Worm (Caenorhabditis elegans) whole organism, L4/young adult: ENCODE measurements around the gene dnpp-1.

Experiments used
- W03F9.2 ChIP-seq: fragments of 150-350 bp; optimal IDR thresholded peaks from 2 replicates; lab custom pipeline; 2014; ENCODE audit warnings: missing biosample characterization, missing genetic modification characterization
- dao-5 ChIP-seq: sonication (generic microtip); optimal IDR thresholded peaks from 2 replicates; lab custom pipeline; 2016; ENCODE audit warnings: missing genotype, missing genetic modification characterization, moderate library complexity, missing compliant biosample characterization
- him-1 ChIP-seq: sonication (generic microtip); optimal IDR thresholded peaks from 2 replicates; lab custom pipeline; 2016; ENCODE audit warnings: missing genotype, missing genetic modification reagents, missing genetic modification characterization, missing compliant biosample characterization

dnpp-1 gene

DNA sequence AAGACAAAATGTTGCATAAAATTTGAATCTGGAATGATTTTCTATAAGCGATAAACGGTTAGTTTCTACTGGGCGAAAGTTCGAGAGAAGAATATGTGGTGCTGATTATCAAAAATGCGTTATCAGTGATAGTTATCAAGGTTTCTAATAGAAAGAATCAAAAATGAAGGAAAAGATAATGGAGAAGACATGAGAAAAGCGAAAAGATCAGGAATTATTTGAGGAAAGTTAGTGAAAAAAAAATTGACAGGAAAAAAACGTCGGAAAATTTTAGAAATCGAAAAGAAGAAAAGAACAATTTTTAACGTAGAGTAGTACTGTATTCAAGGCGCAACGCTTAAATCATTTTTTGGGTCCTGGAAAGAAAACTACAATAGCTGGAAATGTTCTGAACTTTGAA lies at the start of gene dnpp-1:
dnpp-1 (minus strand) TSS at position 30 of the 400 bp plus-strand sequence.
- TF ChIP-seq W03F9.2: peak; percentile 16
- no peak for TF ChIP-seq dao-5
- TF ChIP-seq him-1 (tag; lab: Kevin White, UChicago): no peak

DNA sequence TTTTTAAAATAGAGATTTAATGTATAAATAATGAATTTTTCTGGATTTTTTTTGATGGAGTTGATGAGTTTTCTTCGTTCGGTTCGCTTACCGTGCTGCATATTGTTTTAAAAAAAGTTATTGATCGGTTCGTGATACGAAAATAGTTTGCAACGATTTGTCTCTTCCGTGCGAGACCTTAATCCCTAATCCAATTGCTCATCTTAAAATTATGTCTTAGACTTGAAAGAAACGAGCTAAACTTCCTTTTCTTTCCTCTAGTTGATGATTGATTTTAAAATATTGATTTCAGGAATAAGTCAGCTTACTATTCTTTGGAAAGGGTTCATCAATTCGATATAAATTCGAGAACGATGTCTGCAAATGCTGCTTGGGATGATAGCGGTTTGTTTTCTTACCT lies 44.8 kb upstream of the dnpp-1 start, which contains the start of gene C28H8.3:
C28H8.3 (plus strand) TSS at position 293 of the 400 bp plus-strand sequence.
- TF ChIP-seq him-1 (tag; lab: Kevin White, UChicago) (no peak), W03F9.2 (no peak), dao-5 (no peak)

DNA sequence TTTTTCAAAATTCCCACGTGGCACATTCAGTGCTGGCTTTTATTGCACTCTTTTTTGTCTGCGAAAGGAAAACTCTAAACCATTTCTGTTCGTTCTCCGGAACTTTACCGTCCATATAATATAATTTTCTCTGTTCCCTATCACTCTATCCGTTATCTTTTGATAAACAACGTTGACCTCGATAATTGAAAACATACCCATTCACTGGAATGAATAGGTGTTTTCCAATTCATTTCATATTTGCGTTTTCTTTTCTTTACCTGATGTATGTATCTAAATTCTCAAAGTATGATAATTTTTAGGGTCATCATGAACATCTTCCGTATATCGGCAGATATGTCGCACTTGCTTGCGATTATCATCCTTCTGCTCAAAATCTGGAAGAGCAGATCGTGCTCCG lies 43.1 kb upstream of the dnpp-1 start, which contains the start of gene erd-2.2:
erd-2.2 (plus strand) TSS at position 301 of the 400 bp plus-strand sequence.
- TF ChIP-seq W03F9.2 (no peak), dao-5 (no peak), him-1 (tag; lab: Kevin White, UChicago) (no peak)

DNA sequence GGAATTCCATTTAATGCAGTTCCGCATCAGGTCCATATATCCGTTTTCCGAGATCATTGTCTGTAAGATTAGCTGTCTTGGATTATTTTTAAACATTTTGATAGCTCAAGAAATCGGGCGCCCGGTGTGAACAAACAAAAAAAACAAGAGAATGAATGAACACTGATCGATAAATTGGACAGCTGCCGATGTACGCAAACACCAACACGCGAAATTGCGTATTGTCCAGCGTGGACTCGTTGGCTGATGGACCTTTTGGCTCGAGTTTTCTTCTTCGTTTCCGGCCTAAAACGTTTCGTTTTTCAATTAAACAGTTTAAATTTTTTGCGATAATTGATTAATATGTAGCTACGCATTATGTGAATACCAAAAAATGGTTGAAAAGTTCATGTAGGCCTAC lies 42.5 kb upstream of the dnpp-1 start, which contains the start of gene dpff-1:
dpff-1 (minus strand) TSS at position 288 of the 400 bp plus-strand sequence.
- TF ChIP-seq him-1 (tag; lab: Kevin White, UChicago) (no peak), dao-5 (no peak), W03F9.2 (no peak)

DNA sequence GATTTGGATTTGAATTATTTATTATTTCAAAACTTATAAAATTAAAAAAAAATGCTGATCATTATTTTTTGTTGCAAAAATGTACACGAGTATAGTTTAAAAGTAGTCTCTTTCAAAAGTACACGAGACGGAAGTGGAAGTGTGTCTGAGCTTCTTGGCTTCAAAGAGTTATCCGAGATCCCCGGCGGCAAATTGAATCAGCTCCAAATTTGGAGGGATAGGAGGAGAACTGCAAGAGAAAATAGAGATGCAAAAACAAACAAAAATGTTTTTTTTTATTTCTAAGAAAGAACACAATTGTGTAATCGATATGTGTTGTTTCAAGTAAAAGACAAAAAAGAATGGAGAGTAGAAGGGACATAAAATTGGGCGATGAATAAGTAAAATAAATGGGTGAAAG lies 39.0 kb upstream of the dnpp-1 start:
- TF ChIP-seq him-1 (tag; lab: Kevin White, UChicago): no peak
- TF ChIP-seq W03F9.2: no peak
- TF ChIP-seq dao-5: no peak

DNA sequence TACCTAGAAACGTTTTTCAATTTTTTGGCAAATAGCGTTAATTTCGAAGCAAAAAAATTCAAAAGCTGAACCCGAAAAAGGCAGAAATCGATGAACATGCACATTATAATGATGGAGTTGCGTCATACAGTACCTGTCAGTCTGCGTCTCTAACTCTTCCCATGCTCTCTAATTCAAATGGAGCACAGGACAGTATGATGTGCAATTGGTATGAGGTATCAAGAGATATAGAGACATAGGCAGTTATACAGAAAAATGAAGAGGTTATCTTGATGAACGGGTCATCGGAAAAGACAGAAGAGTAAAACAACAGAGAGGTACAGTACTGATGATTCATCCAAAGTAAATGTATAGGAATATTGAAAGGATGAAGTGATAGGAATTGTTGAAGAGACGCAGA lies 37.1 kb upstream of the dnpp-1 start:
- TF ChIP-seq him-1 (tag; lab: Kevin White, UChicago) (no peak), dao-5 (no peak)

DNA sequence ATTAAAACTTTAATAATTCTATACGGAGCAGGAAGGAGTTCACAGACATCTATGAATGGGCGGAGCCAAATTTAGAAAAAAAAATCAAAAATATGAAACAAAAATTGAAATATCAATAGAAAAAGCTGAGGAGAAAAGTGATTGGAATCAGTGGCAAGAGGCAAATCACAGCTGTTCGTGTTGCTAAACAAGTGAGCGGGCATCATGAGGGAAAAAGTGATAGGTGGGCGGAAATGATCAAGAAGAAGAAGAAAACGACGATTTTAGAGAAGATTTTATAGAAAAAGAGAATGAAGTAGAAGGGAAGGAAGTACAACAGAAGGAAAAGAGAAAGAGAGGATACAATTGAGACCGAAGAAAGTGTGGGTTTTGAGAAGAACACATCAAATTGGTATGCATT lies 35.0 kb upstream of the dnpp-1 start:
- TF ChIP-seq him-1 (tag; lab: Kevin White, UChicago) (no peak), W03F9.2 (no peak), dao-5 (no peak)

DNA sequence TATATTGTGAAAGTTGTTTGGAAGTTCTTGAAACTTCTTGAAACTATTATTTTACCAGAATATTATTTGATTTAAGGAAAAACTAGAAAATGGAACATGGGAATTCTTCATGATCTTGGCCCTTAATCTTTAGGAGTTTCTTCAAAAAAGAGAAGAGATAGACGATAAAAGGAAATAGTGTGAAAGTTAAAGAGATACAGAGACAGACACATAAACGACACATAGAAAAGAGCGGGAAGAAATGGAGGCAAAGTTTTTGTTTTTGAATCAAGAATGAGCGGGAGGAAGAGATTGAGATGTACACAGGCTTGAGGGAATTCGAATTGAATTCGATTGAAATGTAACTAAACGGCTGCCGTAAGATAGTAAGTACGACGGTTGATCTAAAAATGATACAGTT lies 33.9 kb upstream of the dnpp-1 start:
- no peak for TF ChIP-seq W03F9.2
- TF ChIP-seq dao-5: no peak
- TF ChIP-seq him-1 (tag; lab: Kevin White, UChicago): no peak

DNA sequence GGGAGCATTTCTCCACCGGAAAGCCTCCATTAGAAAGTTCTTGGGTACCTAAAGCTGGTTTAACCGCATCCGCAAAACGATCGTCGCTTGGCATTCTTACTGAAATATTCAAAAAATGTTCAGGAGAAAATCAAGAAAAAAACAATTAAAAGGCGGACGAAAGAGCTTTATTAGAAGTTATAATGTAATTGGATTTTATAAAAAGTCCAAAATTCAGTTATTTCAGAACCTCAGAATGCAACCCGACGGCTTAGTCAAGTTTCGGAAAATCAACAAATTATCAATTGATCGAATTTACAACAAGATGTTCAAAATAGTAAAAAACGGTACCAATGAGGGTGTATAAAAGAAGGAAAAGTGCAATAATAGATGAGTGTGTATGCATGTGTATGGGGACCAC lies 32.3 kb upstream of the dnpp-1 start, which contains the start of gene pxl-1:
pxl-1 (minus strand) TSS at position 101 of the 400 bp plus-strand sequence.
- no peak for TF ChIP-seq dao-5
- TF ChIP-seq him-1 (tag; lab: Kevin White, UChicago): no peak
- TF ChIP-seq W03F9.2: no peak

DNA sequence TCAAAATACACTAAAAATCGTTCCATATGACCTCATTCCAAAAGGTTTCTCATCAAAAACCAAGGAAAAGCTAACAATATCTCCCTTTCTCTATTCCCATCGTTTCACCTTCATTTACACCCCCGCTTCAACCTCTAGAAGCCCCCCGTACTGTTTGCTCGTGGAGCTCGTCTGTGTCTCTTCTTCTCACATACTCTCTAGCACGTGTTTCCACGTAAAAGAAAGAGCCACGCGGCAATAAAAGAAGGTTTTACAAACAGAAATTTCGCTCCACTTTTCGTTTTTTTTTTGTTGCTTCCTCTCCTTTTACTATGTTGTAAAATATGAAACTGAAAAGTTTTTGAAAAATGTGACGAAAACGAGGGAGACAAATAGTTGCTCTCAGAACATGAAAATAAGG lies 29.3 kb upstream of the dnpp-1 start:
- no peak for TF ChIP-seq dao-5
- TF ChIP-seq him-1 (tag; lab: Kevin White, UChicago): no peak
- TF ChIP-seq W03F9.2: no peak

DNA sequence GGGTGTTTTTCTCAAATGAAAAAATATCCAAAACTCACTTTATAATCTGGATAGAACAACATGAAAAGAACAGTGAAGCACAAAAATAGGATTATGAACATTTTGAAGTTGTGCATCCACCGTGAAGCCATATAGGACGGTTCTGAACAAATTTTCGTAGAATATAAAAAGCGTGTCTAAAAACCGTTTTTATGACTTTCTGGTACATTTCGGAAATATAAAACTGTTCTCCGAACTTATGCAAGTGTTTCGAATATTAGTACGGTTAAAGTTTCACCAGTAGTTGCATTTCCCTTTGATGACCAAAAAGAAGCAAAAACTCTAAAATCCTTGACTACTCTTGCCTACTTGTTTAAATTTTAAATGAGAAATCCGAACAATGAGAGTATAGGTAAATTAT lies 25.1 kb upstream of the dnpp-1 start, which contains the start of gene C28H8.8:
C28H8.8 (minus strand) TSS at position 101 of the 400 bp plus-strand sequence.
- TF ChIP-seq W03F9.2 (no peak), dao-5 (no peak), him-1 (tag; lab: Kevin White, UChicago) (no peak)

DNA sequence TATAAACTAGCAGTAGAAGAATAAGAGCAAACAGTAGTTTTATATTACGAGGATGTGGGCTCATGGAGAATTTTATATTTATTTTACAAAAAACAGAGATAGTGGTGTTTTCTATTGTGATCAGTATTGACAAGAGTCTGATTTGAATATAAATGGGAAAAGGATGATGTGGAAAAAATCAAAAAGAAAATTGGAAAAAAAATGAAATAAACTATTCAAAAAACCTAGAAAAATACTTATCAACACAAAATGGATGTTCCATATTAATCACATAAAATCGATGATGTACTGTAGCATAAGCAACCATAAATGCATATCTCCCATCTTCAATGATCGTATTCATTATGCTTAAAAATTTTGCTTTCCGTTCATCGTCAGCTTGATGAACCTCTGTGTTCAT lies 23.3 kb upstream of the dnpp-1 start, which contains the start of gene C28H8.7:
C28H8.7 (minus strand) TSS at position 101 of the 400 bp plus-strand sequence.
- TF ChIP-seq dao-5: no peak
- TF ChIP-seq W03F9.2: no peak
- TF ChIP-seq him-1 (tag; lab: Kevin White, UChicago): no peak

DNA sequence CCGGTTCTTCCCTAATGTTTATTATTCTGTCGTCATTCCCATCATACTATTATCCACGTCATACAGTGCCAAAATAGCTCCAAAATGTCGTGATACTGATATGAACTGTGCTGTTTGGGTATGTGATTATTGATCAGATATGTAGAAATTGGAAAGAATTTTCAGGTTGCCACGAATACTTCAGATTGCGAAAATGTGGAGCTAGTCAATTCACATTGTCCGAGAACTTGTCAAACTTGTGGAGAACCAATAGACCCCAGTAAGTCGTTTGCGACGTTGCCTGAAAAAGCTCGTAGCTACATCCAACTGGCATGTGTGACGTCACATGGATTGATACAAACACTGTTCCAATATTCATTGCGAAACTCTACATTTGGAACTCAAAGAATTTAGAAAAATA lies 20.9 kb upstream of the dnpp-1 start:
- no peak for TF ChIP-seq W03F9.2
- no peak for TF ChIP-seq him-1 (tag; lab: Kevin White, UChicago)
- no peak for TF ChIP-seq dao-5

DNA sequence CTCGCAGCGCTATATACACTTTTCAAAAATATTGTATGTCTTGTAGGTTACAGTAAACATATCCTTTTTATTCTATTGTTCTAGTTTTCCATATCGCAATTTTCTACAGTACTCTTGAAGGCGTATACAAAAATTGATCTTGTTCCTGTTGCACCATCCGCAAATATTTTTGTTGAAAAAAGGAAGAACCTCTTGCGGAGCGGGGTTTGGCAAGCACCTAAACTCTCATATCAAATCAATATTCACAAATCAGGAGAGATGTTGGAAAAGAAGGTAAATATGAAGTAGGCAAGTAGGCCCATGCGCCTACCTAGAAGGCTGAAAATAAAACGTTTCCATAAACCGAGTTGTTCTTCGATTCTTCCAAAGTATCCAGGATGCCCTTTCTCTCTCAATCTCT lies 20.4 kb upstream of the dnpp-1 start, which contains the start of gene C28H8.5:
C28H8.5 (plus strand) TSS at position 301 of the 400 bp plus-strand sequence.
- no peak for TF ChIP-seq dao-5
- no peak for TF ChIP-seq W03F9.2
- TF ChIP-seq him-1 (tag; lab: Kevin White, UChicago): no peak

DNA sequence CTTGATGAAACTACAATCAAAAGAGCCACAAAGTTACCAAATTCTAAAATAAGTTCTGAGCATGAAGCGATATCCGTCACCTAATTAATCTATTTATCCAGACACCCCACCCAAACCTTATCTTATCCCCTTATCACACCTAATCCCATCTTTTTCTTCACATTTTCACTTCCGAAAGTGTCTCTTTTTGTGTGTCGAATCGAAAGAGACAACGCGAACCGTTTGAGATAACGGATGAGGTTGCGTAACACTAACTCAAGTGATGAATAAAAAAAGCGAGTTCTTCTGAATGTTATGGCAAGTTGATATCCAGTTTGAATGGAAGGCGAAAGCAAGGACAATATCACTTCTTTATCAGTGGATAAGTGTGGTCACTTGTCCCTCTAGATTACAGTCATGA lies 19.9 kb upstream of the dnpp-1 start:
- no peak for TF ChIP-seq him-1 (tag; lab: Kevin White, UChicago)
- no peak for TF ChIP-seq W03F9.2
- TF ChIP-seq dao-5: no peak

DNA sequence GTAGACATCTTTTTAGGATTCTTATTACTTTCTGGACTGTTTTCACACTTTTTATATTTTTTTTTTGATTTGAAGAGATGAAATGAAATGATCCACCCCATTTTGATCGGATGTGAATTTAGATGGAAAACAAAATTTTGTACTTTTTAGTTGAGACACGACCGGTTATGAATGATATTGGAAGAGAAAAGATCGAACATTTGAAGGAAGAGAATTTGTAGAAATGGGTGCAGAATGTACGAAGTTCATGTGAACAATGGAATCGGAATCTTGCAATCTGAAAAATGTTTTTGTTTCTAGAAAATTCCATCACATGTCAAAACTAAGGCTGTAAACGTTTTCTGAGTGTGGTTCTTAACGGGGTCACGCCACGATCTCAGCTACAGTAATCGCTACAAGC lies 19.2 kb upstream of the dnpp-1 start, which contains the start of gene F01F1.14:
F01F1.14 (minus strand) TSS at position 101 of the 400 bp plus-strand sequence.
- TF ChIP-seq him-1 (tag; lab: Kevin White, UChicago): no peak
- no peak for TF ChIP-seq dao-5
- TF ChIP-seq W03F9.2: no peak
